Fruit fly (Drosophila melanogaster): ENCODE results near the gene CG34355.
A peak's percentile ranks its signal among the peaks of the same experiment; 100 is the strongest.

DNA sequence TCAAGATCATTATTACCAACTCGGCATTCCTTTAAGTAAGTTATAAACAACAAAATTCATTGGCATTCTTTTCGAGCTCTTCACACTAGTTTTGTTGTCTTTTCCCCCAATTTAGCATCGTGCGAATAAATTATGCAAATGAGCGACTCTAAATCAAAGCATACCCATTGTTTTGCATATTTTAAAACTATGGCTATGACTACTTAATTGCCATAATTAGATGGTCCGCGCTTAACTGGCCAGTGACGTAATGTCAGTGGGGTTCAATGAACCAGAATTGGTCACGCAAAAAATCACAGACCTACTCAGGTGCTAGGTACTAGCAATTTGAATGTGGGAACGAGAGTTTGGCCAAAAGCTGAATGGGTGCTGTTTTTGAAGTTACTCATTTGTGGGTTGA, 19.3 kb downstream of the CG34355 start:
- TF ChIP-seq usp (GFP tag; optimal IDR thresholded peaks at IDR 0.05) (no peak), EcR (GFP tag; optimal IDR thresholded peaks at IDR 0.05) (no peak), psq (optimal IDR thresholded peaks at IDR 0.05) (no peak), pan (optimal IDR thresholded peaks at IDR 0.05) (peak; percentile 36), CG8478 (optimal IDR thresholded peaks at IDR 0.05) (no peak)

Measured in whole organism.